Fruit fly (Drosophila melanogaster): ENCODE measurements around the gene Rpn13R.

The Rpn13R gene

DNA sequence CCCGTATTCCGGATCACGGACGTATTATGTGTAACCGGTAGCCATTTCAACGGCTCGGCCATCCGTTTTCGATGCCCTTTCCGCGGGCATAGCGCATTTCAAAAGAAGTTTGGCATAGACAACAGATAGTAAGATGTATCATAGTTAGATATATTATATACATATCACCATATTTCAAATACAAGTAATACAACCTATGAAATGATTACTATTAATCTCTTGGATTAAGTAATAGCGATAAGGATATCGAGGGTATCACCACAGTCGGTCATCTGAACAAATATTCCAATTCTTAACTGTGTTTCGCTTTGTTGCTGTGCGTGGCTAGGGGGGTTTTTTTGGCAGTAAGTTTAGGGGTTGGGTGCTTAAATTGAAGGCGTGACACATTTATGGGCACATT is 36.1 kb upstream of the Rpn13R start:
- no peak for TF ChIP-seq noc (tag; optimal IDR thresholded peaks at IDR 0.05)

DNA sequence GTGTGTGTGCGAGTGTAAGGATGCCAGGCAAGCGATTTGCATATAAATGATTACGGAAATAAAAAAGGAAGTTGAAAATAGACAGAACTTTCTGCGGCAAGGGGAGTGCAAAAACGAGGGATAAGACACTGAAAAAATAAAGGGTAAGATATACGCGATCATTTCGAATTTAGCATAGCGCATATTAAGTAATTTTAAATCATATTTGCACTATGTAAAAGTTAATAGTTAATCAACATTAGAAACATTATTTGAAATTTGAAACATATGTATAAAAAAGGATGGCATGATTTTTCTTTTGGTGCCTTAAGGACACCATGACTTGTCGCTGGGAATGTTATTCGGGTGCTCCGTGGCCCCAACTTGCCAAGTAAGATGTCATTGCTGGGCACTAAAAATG is 18.6 kb upstream of the Rpn13R start:
- TF ChIP-seq noc (tag; optimal IDR thresholded peaks at IDR 0.05) = no peak

DNA sequence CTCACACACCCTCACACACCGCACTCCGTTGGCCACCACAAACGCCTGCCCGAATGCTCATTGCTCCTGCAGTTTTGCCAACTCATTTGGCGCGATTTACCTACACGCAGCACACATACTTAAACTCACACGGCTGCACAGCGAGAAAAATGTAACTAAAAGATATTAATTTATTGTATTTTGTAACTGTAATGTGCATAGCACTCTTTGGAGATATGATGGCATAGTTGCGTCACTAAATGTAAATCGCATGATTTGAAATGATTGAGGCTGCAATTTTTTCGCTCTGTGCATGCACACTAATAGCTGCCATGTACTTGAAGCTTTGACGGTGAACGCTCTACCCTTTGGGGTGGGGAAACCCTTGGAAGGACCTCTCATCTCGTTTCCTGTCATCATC is 12.1 kb downstream of the Rpn13R start:
- TF ChIP-seq noc (tag; optimal IDR thresholded peaks at IDR 0.05) = no peak

DNA sequence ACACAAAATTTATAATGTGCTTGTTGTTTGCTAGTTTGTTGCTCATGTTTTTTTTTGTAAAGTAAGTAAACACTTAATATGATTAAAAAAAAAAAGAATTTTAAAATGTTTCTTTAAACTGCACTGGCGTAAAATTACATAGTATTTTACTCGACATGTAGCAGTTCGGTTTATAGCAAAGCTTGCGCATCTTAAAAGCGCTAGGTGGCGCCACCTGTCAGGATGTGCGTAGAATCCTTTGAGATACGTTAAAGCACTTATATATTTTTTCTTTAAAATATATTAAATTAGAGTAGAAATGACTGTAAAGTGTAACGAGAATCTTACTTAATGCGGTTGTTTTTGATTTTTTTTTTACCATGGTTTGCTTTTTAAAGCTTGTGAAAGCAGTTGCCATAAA is 21.2 kb downstream of the Rpn13R start:
- TF ChIP-seq noc (tag; optimal IDR thresholded peaks at IDR 0.05) = no peak

DNA sequence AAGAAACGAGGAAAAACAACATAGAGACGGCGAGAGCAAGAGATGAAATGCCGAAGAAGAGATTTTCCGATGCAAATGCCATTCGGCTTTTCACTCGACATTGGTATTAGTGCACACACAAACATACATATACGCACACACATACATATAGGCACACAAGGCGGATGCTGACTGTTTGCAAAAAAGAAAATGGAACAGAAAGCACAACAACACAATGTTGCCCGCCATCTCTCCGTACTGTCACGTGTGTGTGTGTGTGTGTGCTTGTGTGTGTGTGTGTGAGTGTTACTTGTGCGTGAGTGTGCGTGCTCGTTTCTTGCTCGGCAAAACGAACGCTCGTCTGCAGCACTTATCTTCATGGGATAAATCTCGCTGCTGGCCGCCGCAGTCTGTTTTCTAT is 33.2 kb downstream of the Rpn13R start:
- TF ChIP-seq noc (tag; optimal IDR thresholded peaks at IDR 0.05) = no peak

DNA sequence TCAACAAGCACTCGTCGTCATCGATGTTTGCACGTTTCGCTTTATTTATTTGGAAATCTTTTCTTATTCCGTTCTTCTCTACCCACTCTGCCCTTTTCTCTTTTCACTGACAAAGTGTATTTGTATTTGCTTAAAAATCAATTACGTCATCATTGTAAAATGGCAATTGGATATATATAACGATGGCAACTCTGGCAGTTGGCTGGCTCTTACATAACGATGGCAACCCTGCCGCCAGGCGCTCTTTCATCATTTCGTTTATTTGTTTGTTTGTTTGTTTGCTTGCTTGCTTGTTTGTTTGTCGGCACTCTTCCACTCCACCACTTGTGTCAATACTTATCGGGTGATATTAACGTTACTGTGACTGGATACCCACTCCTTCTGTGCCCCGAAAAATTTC is 36.5 kb downstream of the Rpn13R start:
- no peak for TF ChIP-seq noc (tag; optimal IDR thresholded peaks at IDR 0.05)

DNA sequence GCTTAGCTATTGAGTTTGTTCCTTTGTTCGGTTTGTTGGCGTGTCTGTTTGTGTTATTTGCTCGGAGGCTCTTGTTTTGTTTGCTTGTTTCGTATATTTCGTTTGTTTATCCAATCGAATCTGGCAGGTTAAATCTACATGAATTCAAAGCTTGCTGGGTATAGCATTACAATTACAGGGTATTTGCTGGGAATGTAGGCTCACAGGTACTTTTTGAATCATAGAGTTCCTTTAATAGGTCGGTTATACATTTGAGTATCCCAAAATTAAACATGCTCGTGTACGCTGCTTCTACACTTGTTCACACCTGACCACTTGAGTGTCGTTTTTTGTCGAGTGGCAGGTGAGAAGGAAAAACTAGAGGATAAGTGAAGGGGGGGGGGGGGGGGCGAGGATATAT is 50.6 kb downstream of the Rpn13R start, which contains the start of gene CG5062:
Gene CG5062, minus strand, starts transcription at position 101 of the 400 bp plus-strand sequence.
- no peak for TF ChIP-seq noc (tag; optimal IDR thresholded peaks at IDR 0.05)
